Worm (Caenorhabditis elegans): Measurements from ENCODE around the gene cpb-1.

- TF ChIP-seq unc-130 (tag; optimal IDR thresholded peaks at IDR 0.05), result no peak
- no peak for TF ChIP-seq ces-1 (GFP tag; optimal IDR thresholded peaks at IDR 0.05)
- no peak for TF ChIP-seq snpc-4 (tag; optimal IDR thresholded peaks at IDR 0.05)
- TF ChIP-seq lin-39 (tag; optimal IDR thresholded peaks at IDR 0.05), result no peak
- no peak for TF ChIP-seq nhr-90 (tag; optimal IDR thresholded peaks at IDR 0.05; ENCODE audit: poor library complexity)
Measured at ce11 chrIII:9319641-9320040, 2.5 kb upstream of the cpb-1 start, which contains the start of gene C40H1.9.
